Worm (Caenorhabditis elegans) whole organism, early embryonic: ENCODE results near the gene str-222.

ENCODE experiments used
- B0310.2 ChIP-seq: sonication (generic microtip); optimal IDR thresholded peaks from 2 replicates; lab custom pipeline; 2016; ENCODE audit warnings: mild to moderate bottlenecking, missing genetic modification characterization, missing compliant biosample characterization
- F13C5.2 ChIP-seq: sonication (generic microtip); optimal IDR thresholded peaks from 2 replicates; lab custom pipeline; 2017; ENCODE audit warnings: mild to moderate bottlenecking, missing genetic modification characterization, inconsistent platforms, missing compliant biosample characterization
- aly-1 ChIP-seq: sonication (generic microtip); optimal IDR thresholded peaks from 2 replicates; lab custom pipeline; 2016; ENCODE audit warnings: missing genetic modification characterization, missing compliant biosample characterization
- ama-1 ChIP-seq: fragments of 150-350 bp; optimal IDR thresholded peaks from 2 replicates; lab custom pipeline; 2014
- ceh-13 ChIP-seq: fragments of 200-800 bp; sonication (Bioruptor generic); optimal IDR thresholded peaks from 2 replicates; lab custom pipeline; 2018; ENCODE audit warnings: mild to moderate bottlenecking, missing genetic modification characterization, missing compliant biosample characterization
- ceh-36 ChIP-seq: sonication (generic microtip); optimal IDR thresholded peaks from 2 replicates; lab custom pipeline; 2016; ENCODE audit warnings: missing genetic modification characterization, inconsistent platforms, missing compliant biosample characterization
- ets-7 ChIP-seq: sonication (generic microtip); optimal IDR thresholded peaks from 2 replicates; lab custom pipeline; 2016; ENCODE audit warnings: missing genotype, missing genetic modification characterization, missing compliant biosample characterization
- flt-1 ChIP-seq: fragments of 200-800 bp; sonication (Bioruptor generic); IDR thresholded peaks from 2 replicates; pipeline ENCODE4 v1.3.6; 2022; ENCODE audit warnings: missing genetic modification characterization, missing compliant biosample characterization
- hmbx-1 ChIP-seq: sonication (generic microtip); optimal IDR thresholded peaks from 2 replicates; lab custom pipeline; 2016; ENCODE audit warnings: mild to moderate bottlenecking, missing genetic modification characterization, missing compliant biosample characterization
- hmg-4 ChIP-seq: fragments of 200-800 bp; sonication (Bioruptor generic); optimal IDR thresholded peaks from 2 replicates; lab custom pipeline; 2018; ENCODE audit warnings: mild to moderate bottlenecking, missing genetic modification characterization, missing compliant biosample characterization
- hnd-1 ChIP-seq: sonication (generic microtip); optimal IDR thresholded peaks from 2 replicates; lab custom pipeline; 2016; ENCODE audit warnings: missing genetic modification characterization, missing compliant biosample characterization
- pes-1 ChIP-seq: fragments of 200-800 bp; sonication (Bioruptor generic); IDR thresholded peaks from 2 replicates; pipeline ENCODE4 v1.3.6; 2022; ENCODE audit warnings: missing genetic modification reagents, missing genetic modification characterization, missing compliant biosample characterization
- scrt-1 ChIP-seq: fragments of 200-800 bp; sonication (Bioruptor generic); IDR thresholded peaks from 2 replicates; pipeline ENCODE4 v1.3.6; 2022; ENCODE audit warnings: missing genetic modification characterization, missing compliant biosample characterization
- sea-1 ChIP-seq: fragments of 200-800 bp; sonication (Bioruptor generic); conservative IDR thresholded peaks from 2 replicates; pipeline ENCODE4 v1.3.6; 2022; ENCODE audit warnings: missing genetic modification characterization, missing compliant biosample characterization
- tbx-11 ChIP-seq: fragments of 200-800 bp; sonication (Bioruptor generic); IDR thresholded peaks from 2 replicates; pipeline ENCODE4 v1.3.6; 2022; ENCODE audit warnings: missing genetic modification characterization, missing compliant biosample characterization
- tbx-37 ChIP-seq: fragments of 200-800 bp; sonication (Bioruptor generic); conservative IDR thresholded peaks from 2 replicates; pipeline ENCODE4 v1.3.6; 2022; ENCODE audit warnings: missing genetic modification reagents, missing genetic modification characterization, missing compliant biosample characterization
- tra-4 ChIP-seq: sonication (generic microtip); optimal IDR thresholded peaks from 2 replicates; lab custom pipeline; 2017; ENCODE audit warnings: missing genetic modification characterization, missing compliant biosample characterization

str-222 gene

DNA sequence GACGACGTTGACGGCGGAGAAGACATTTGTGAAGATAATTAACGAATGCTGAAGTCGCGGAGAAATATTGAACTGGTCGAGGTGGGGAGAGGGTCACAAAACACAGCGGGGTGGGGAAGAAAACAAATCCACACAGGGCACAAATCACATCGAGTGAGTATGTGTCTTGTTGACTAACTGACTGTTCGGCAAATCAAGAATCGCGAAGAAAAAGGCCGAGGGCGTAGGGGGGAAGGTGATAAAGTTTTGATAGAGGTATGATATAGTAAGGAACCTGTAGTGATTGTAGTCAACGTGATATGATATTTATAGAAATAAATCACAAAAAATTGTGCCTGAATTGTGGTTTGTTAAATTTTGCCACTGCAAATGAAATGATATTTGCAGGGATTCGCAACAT is 28.2 kb upstream of the str-222 start, which contains the start of gene nhr-178:
Gene nhr-178 (minus strand): TSS at position 164 of the 400 bp plus-strand sequence.
- TF ChIP-seq ama-1 (lab: Kevin White, UChicago) (no peak), aly-1 (no peak), ets-7 (tag; lab: Kevin White, UChicago) (no peak), sea-1 (GFP tag; lab: Robert Waterston, UW) (no peak), scrt-1 (no peak), pes-1 (no peak), tra-4 (tag; lab: Kevin White, UChicago) (no peak), tbx-37 (GFP tag; lab: Robert Waterston, UW) (no peak), F13C5.2 (tag; lab: Kevin White, UChicago) (no peak), ceh-36 (tag; lab: Kevin White, UChicago) (no peak), hnd-1 (tag; lab: Kevin White, UChicago) (no peak), hmg-4 (no peak), tbx-11 (GFP tag; lab: Robert Waterston, UW) (no peak), ceh-13 (GFP tag; lab: Kevin White, UChicago) (no peak), hmbx-1 (tag; lab: Kevin White, UChicago) (no peak), flt-1 (GFP tag; lab: Robert Waterston, UW) (no peak), B0310.2 (tag; lab: Kevin White, UChicago) (no peak)

DNA sequence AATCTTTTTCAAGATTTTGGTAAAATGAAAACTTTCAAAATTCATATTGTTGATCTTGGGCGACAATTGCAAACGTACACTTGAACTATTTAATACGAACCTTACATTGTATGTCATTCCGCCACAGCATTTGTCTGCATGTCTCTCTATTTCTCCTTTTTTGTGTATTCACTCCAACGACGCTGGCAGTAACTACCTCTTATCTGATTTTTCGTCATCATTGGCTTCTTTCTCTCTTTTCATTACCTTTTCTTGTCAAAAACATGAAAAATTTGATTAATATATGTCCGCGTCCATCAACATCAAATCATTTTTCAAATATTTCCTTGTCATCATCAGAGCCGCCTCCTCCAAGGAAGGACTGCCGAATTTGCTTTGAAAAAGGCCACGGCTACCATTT is 25.9 kb upstream of the str-222 start, which contains the start of gene nhr-177:
Gene nhr-177 (plus strand): TSS at position 167 of the 400 bp plus-strand sequence.
- no peak for TF ChIP-seq F13C5.2 (tag; lab: Kevin White, UChicago)
- TF ChIP-seq tbx-37 (GFP tag; lab: Robert Waterston, UW), result no peak
- TF ChIP-seq hmbx-1 (tag; lab: Kevin White, UChicago), result no peak
- TF ChIP-seq B0310.2 (tag; lab: Kevin White, UChicago), result no peak
- TF ChIP-seq hmg-4, result no peak
- no peak for TF ChIP-seq tbx-11 (GFP tag; lab: Robert Waterston, UW)
- TF ChIP-seq ama-1 (lab: Kevin White, UChicago), result no peak
- no peak for TF ChIP-seq tra-4 (tag; lab: Kevin White, UChicago)
- no peak for TF ChIP-seq ceh-36 (tag; lab: Kevin White, UChicago)
- TF ChIP-seq aly-1, result no peak
- no peak for TF ChIP-seq hnd-1 (tag; lab: Kevin White, UChicago)
- TF ChIP-seq ets-7 (tag; lab: Kevin White, UChicago), result no peak
- TF ChIP-seq flt-1 (GFP tag; lab: Robert Waterston, UW), result no peak
- no peak for TF ChIP-seq sea-1 (GFP tag; lab: Robert Waterston, UW)
- no peak for TF ChIP-seq ceh-13 (GFP tag; lab: Kevin White, UChicago)
- TF ChIP-seq scrt-1, result no peak
- TF ChIP-seq pes-1, result no peak

DNA sequence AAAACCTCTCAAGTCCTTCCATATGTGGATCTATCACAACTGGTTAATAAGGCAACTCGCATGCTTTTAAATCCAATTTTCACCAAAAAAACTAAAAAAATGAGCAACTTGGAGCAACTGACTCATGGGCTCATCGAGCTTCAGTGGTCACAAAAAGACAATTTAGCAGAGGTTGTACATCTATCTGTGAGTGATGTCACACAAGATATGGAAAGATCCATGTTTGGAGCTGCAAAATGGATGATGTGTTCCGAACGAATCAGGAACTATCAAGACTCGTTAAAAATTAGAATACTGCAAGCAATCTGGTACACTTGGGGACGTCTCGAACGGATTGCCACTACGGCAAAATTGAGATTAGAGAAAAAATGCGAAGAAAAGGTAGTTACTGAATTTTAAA is 24.4 kb upstream of the str-222 start:
- no peak for TF ChIP-seq tbx-11 (GFP tag; lab: Robert Waterston, UW)
- TF ChIP-seq tra-4 (tag; lab: Kevin White, UChicago), result no peak
- TF ChIP-seq hmbx-1 (tag; lab: Kevin White, UChicago), result no peak

DNA sequence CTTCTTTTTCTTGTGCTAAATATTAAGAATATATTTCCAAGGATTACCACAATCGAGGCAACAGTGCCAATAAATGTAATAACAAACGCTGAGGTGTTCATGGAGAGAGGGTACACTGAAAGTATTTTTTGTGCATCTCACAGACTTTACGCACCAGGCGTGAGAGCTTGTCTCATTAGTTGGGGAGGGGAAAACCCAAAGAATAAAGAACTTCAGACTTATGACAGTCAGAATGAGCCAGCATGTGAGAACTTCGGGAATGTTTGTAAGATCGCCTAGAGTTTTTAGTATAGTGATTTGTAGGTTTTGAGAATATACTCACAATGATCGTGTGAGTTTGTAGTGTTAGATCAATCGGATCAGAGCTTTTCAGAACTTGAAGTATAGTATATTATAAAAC is 21.2 kb upstream of the str-222 start, which contains the start of gene srbc-41:
Gene srbc-41 (minus strand): TSS at position 101 of the 400 bp plus-strand sequence.
- no peak for TF ChIP-seq sea-1 (GFP tag; lab: Robert Waterston, UW)
- no peak for TF ChIP-seq hmg-4
- no peak for TF ChIP-seq hmbx-1 (tag; lab: Kevin White, UChicago)
- no peak for TF ChIP-seq tra-4 (tag; lab: Kevin White, UChicago)
- TF ChIP-seq aly-1, result no peak
- TF ChIP-seq scrt-1, result no peak
- TF ChIP-seq ama-1 (lab: Kevin White, UChicago), result no peak
- no peak for TF ChIP-seq flt-1 (GFP tag; lab: Robert Waterston, UW)
- TF ChIP-seq pes-1, result no peak
- no peak for TF ChIP-seq B0310.2 (tag; lab: Kevin White, UChicago)
- no peak for TF ChIP-seq ceh-36 (tag; lab: Kevin White, UChicago)
- no peak for TF ChIP-seq ets-7 (tag; lab: Kevin White, UChicago)
- TF ChIP-seq ceh-13 (GFP tag; lab: Kevin White, UChicago), result no peak
- no peak for TF ChIP-seq hnd-1 (tag; lab: Kevin White, UChicago)
- no peak for TF ChIP-seq tbx-11 (GFP tag; lab: Robert Waterston, UW)
- TF ChIP-seq F13C5.2 (tag; lab: Kevin White, UChicago), result no peak
- no peak for TF ChIP-seq tbx-37 (GFP tag; lab: Robert Waterston, UW)

DNA sequence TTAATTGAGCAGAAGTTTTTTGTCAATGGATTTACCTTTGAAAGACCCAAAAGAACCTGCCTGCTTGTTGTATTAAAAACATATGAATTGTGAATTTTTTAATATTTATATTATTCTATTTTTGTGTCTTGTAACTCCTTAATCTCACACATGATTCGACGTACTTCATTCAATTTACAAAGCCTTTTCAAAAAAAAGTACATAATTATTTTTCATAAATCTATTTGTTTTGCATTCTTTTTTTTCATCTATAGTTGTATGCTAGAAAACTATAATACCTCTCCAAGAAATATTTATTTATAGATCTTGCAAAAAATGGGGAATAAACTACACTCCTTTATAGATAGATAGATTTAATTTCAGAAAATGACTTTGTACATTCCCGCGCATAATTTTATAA is 17.2 kb upstream of the str-222 start, which contains the start of gene nhr-179:
Gene nhr-179 (minus strand): TSS at position 101 of the 400 bp plus-strand sequence.
- TF ChIP-seq ceh-36 (tag; lab: Kevin White, UChicago), result no peak

DNA sequence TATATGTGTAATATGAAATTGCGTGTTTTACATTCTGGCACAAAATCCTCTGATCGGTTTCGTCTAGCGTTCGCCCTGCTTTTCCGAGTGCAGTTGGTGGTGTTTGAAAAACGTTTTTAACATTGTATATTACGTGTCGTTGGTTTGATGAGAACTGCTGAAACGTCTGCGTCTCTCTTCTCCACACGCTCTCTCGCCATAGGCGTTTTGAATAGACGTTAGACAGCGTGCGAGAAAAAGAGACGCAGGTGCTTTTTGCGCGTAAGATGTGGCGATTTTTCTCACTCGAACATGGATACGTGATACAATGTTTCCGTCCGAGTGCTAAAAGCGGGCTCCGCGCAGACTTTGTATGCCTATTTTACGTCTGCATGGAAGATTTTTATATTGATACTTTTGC is 15.4 kb upstream of the str-222 start:
- TF ChIP-seq hmbx-1 (tag; lab: Kevin White, UChicago) (no peak), tbx-11 (GFP tag; lab: Robert Waterston, UW) (no peak)

DNA sequence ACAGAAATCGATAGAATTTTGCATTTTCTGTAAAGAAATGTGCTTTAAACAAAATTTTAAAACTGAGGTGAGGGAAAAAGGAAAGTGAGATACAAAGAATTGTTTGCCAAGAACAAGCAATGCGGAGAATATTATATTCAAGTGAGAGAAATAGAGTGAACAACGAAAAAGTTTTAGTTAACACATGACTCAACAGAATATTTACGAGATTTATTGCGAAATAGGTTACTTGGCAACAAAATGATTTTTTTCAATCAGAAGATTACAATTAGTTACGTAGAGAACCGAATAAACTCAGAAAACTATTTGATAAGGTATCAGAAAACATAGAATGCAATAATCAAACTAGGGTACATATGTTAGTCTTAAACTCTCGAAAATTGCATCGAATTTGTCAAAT is 14.5 kb upstream of the str-222 start, which contains the start of gene nhr-117:
Gene nhr-117 (minus strand): TSS at position 27 of the 400 bp plus-strand sequence.
- TF ChIP-seq flt-1 (GFP tag; lab: Robert Waterston, UW) (no peak), ama-1 (lab: Kevin White, UChicago) (no peak), B0310.2 (tag; lab: Kevin White, UChicago) (no peak)

DNA sequence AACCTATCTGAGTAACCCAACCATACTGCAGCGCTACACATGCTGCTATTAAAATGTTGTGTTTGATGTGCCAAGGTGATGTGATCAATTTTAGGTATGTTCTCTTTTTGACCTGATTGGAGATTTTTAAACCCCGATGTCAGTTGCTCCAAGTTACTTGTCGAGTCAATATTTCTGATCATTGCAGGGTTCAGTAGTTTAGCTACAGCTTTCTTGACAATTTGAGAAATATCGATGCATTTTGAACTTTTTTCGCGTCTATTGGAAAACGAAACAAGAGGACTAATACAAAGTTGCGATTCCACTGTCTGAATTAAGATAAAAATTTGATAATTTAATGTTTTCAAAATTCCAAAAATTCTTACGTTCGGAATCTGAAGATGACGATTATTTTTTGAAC is 12.5 kb upstream of the str-222 start:
- TF ChIP-seq tbx-37 (GFP tag; lab: Robert Waterston, UW) (no peak), hnd-1 (tag; lab: Kevin White, UChicago) (no peak), scrt-1 (no peak), ama-1 (lab: Kevin White, UChicago) (no peak), aly-1 (no peak), F13C5.2 (tag; lab: Kevin White, UChicago) (no peak), sea-1 (GFP tag; lab: Robert Waterston, UW) (no peak), tra-4 (tag; lab: Kevin White, UChicago) (no peak), ets-7 (tag; lab: Kevin White, UChicago) (no peak), hmg-4 (no peak), hmbx-1 (tag; lab: Kevin White, UChicago) (no peak), flt-1 (GFP tag; lab: Robert Waterston, UW) (no peak), B0310.2 (tag; lab: Kevin White, UChicago) (no peak), tbx-11 (GFP tag; lab: Robert Waterston, UW) (no peak), ceh-13 (GFP tag; lab: Kevin White, UChicago) (no peak)
